Fruit fly (Drosophila melanogaster) whole organism, pupa: ENCODE results near the gene fid.
A peak's percentile ranks its signal among the peaks of the same experiment; 100 is the strongest.

ENCODE experiments used
- CG10348 ChIP-seq: fragments of 200-800 bp; sonication (Bioruptor generic); IDR thresholded peaks from 2 replicates; pipeline ENCODE4 v1.3.6; 2022; ENCODE audit warnings: missing biosample characterization, missing genetic modification characterization
- CG12605 ChIP-seq: fragments of 200-800 bp; sonication (Bioruptor generic); IDR thresholded peaks from 2 replicates; pipeline ENCODE4 v1.3.6; 2022; ENCODE audit warnings: missing biosample characterization, missing genetic modification characterization
- CG13204 ChIP-seq: fragments of 200-800 bp; sonication (Bioruptor generic); optimal IDR thresholded peaks from 2 replicates; lab custom pipeline; 2018; ENCODE audit warnings: missing biosample characterization, mild to moderate bottlenecking, missing genetic modification characterization, moderate library complexity
- CG14655 ChIP-seq: fragments of 200-800 bp; sonication (Bioruptor generic); optimal IDR thresholded peaks from 3 replicates; lab custom pipeline; 2017; ENCODE audit warnings: mild to moderate bottlenecking, missing biosample characterization, missing genetic modification reagents, missing genetic modification characterization
- CG15710 ChIP-seq: fragments of 200-800 bp; sonication (Bioruptor generic); optimal IDR thresholded peaks from 2 replicates; lab custom pipeline; 2018; ENCODE audit warnings: missing biosample characterization, mild to moderate bottlenecking, missing genetic modification characterization, moderate library complexity
- CG17806 ChIP-seq: fragments of 200-800 bp; sonication (Bioruptor generic); optimal IDR thresholded peaks from 2 replicates; lab custom pipeline; 2018; ENCODE audit warnings: missing biosample characterization, mild to moderate bottlenecking, missing genetic modification characterization, moderate library complexity
- CG32121 ChIP-seq: fragments of 200-800 bp; sonication (Bioruptor generic); IDR thresholded peaks from 2 replicates; pipeline ENCODE4 v1.3.6; 2022; ENCODE audit warnings: missing biosample characterization, missing genetic modification characterization
- CG34367 ChIP-seq: fragments of 200-800 bp; sonication (Bioruptor generic); optimal IDR thresholded peaks from 2 replicates; lab custom pipeline; 2018; ENCODE audit warnings: missing biosample characterization, mild to moderate bottlenecking, missing genetic modification characterization
- CG4496 ChIP-seq: fragments of 200-800 bp; sonication (Bioruptor generic); IDR thresholded peaks from 3 replicates; pipeline ENCODE4 v1.3.6; 2022; ENCODE audit warnings: missing biosample characterization, missing genetic modification characterization
- CG8159 ChIP-seq: fragments of 200-800 bp; sonication (Bioruptor generic); optimal IDR thresholded peaks from 3 replicates; lab custom pipeline; 2018; ENCODE audit warnings: missing biosample characterization, mild to moderate bottlenecking, missing genetic modification characterization, moderate library complexity
- CG8301 ChIP-seq: fragments of 200-800 bp; sonication (Bioruptor generic); optimal IDR thresholded peaks from 2 replicates; lab custom pipeline; 2018; ENCODE audit warnings: missing biosample characterization, mild to moderate bottlenecking, missing genetic modification characterization
- CG9948 ChIP-seq: fragments of 200-800 bp; sonication (Bioruptor generic); optimal IDR thresholded peaks from 2 replicates; lab custom pipeline; 2018; ENCODE audit warnings: missing biosample characterization, mild to moderate bottlenecking, missing genetic modification characterization, moderate library complexity
- D1 ChIP-seq: fragments of 200-800 bp; sonication (Bioruptor generic); optimal IDR thresholded peaks from 2 replicates; lab custom pipeline; 2018; ENCODE audit warnings: missing biosample characterization, mild to moderate bottlenecking, missing genetic modification characterization, moderate library complexity
- EcR ChIP-seq: fragments of 200-800 bp; sonication (Bioruptor generic); optimal IDR thresholded peaks from 3 replicates; lab custom pipeline; 2019; ENCODE audit warnings: missing biosample characterization, missing genetic modification characterization, mild to moderate bottlenecking, moderate library complexity, missing genetic modification reagents
- Ets98B ChIP-seq: fragments of 200-800 bp; sonication (Bioruptor generic); IDR thresholded peaks from 2 replicates; pipeline ENCODE4 v1.3.6; 2022; ENCODE audit warnings: missing biosample characterization, missing genetic modification characterization
- Pif1A ChIP-seq: fragments of 200-800 bp; sonication (Bioruptor generic); optimal IDR thresholded peaks from 3 replicates; lab custom pipeline; 2016; ENCODE audit warnings: missing biosample characterization, missing genetic modification characterization
- Pif1B ChIP-seq: fragments of 200-800 bp; sonication (Bioruptor generic); optimal IDR thresholded peaks from 3 replicates; lab custom pipeline; 2016; ENCODE audit warnings: missing biosample characterization, missing genetic modification characterization
- Snoo ChIP-seq: fragments of 200-800 bp; sonication (Bioruptor generic); optimal IDR thresholded peaks from 3 replicates; lab custom pipeline; 2017; ENCODE audit warnings: missing biosample characterization, mild to moderate bottlenecking, missing genetic modification characterization, inconsistent platforms
- fd96Ca ChIP-seq: fragments of 200-800 bp; sonication (Bioruptor generic); IDR thresholded peaks from 3 replicates; pipeline ENCODE4 v1.3.6; 2022; ENCODE audit warnings: missing biosample characterization, missing genetic modification characterization
- gl ChIP-seq: fragments of 200-800 bp; sonication (Bioruptor generic); optimal IDR thresholded peaks from 2 replicates; lab custom pipeline; 2018; ENCODE audit warnings: missing biosample characterization, mild to moderate bottlenecking, missing genetic modification characterization
- rn ChIP-seq: fragments of 200-800 bp; sonication (Bioruptor generic); IDR thresholded peaks from 2 replicates; pipeline ENCODE4 v1.3.6; 2022; ENCODE audit warnings: missing biosample characterization, missing genetic modification characterization

Gene fid

DNA sequence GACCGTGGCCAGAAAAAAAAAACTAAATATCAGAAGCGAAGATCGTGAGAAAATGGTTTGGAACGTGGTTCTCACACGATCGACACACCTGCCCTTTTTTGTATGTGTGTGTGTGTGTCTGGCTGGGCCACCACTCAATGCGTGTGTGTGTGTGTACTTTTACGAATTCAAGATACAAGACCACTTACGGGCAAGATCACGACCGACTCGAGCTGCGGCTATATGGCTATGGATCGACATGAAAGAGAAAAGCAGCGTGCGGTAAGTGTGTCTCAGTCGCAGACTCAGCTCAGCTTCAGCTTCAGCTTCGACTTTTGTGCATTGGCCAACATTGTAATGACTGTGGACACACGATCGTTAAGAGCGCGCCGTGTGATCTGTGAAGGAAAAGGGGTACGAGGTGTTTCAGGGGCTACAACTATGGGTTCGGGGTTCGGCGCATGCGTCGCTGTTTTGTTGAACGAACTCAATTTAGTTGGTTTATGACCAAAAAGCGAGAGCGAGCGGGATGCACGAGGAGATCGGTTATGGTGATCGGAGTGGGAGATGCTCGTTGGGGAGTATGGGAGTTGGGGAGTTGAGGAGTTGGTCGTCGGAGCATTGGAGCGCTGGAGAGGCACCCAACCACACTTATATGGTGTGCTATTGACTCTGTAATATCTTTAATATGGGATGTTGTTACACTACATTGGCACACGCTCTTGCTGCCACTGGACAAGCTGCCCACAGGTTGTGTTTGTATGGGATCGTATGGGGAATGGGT lies 32.9 kb downstream of the fid start:
- no peak for TF ChIP-seq CG34367 (tag; lab: Kevin White, UChicago)
- TF ChIP-seq CG14655 (GFP tag; lab: Kevin White, UChicago) = no peak
- TF ChIP-seq gl (tag; lab: Kevin White, UChicago) = no peak
- peak; percentile 75 for TF ChIP-seq CG13204
- no peak for TF ChIP-seq CG8159 (tag; lab: Kevin White, UChicago)
- no peak for TF ChIP-seq Snoo
- peak; percentile 24 for TF ChIP-seq Pif1A (GFP tag; lab: Kevin White, UChicago)
- no peak for TF ChIP-seq D1
- no peak for TF ChIP-seq CG10348 (GFP tag; lab: Robert Waterston, UW)
- no peak for TF ChIP-seq CG8301
- no peak for TF ChIP-seq CG9948 (tag; lab: Kevin White, UChicago)
- TF ChIP-seq CG15710 (tag; lab: Kevin White, UChicago) = no peak
- TF ChIP-seq EcR (GFP tag; lab: Kevin White, UChicago) = peak; percentile 53
- TF ChIP-seq Pif1B (GFP tag; lab: Kevin White, UChicago) = peak; percentile 38

DNA sequence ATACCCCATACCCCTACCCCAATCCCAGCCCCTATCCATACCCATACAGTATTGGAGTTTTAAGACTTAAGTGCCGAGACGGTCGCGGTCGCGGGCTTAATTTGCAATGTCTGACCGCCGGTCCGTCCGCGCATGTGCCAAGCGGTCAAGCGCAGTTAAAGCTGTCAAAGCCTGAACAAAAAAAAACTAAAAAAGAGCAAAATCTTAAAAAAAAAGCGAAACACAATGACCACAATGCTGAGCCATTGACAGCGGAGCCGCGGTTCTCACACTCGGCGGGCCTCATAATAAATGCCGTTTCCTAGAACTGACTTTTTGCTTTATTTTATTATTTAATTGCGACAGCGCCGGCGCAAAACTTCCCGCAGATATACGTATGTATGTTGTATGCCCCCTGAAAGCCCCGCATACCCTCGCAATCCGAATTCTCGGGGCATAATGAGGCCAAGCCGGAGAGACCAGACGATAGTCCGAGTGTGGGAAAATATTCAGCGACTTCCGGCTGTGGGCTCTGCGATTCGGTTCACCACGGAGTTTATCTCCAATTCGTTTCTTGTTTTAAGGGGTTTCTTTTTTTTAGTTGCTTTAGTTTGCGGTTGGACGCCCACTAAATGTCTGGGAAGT lies 34.6 kb downstream of the fid start:
- peak; percentile 10 for TF ChIP-seq D1
- no peak for TF ChIP-seq rn (GFP tag; lab: Robert Waterston, UW)
- peak; percentile 89 for TF ChIP-seq CG13204
- peak; percentile 20 for TF ChIP-seq CG17806 (tag; lab: Kevin White, UChicago)
- TF ChIP-seq CG14655 (GFP tag; lab: Kevin White, UChicago) = no peak
- no peak for TF ChIP-seq Snoo
- TF ChIP-seq Pif1B (GFP tag; lab: Kevin White, UChicago) = no peak
- peak; percentile 34 for TF ChIP-seq Pif1A (GFP tag; lab: Kevin White, UChicago)
- peak; percentile 53 for TF ChIP-seq CG15710 (tag; lab: Kevin White, UChicago)
- no peak for TF ChIP-seq CG9948 (tag; lab: Kevin White, UChicago)
- no peak; the same call in 2 of the 3 replicates for TF ChIP-seq CG4496 (GFP tag; lab: Robert Waterston, UW)
- TF ChIP-seq CG34367 (tag; lab: Kevin White, UChicago) = peak; percentile 32
- no peak for TF ChIP-seq Ets98B (GFP tag; lab: Robert Waterston, UW)
- no peak for TF ChIP-seq CG10348 (GFP tag; lab: Robert Waterston, UW)
- 0 out of 2 replicates have a peak, but pooled peaks have one; percentile 12 for TF ChIP-seq CG32121 (GFP tag; lab: Robert Waterston, UW)
- TF ChIP-seq EcR (GFP tag; lab: Kevin White, UChicago) = peak; percentile 85
- TF ChIP-seq CG8159 (tag; lab: Kevin White, UChicago) = peak; percentile 69
- TF ChIP-seq CG12605 (GFP tag; lab: Robert Waterston, UW) = peak; percentile 32; the same call in 1 of the 2 replicates
- no peak for TF ChIP-seq fd96Ca (GFP tag; lab: Robert Waterston, UW)
- TF ChIP-seq gl (tag; lab: Kevin White, UChicago) = peak; percentile 82
- TF ChIP-seq CG8301 = no peak

DNA sequence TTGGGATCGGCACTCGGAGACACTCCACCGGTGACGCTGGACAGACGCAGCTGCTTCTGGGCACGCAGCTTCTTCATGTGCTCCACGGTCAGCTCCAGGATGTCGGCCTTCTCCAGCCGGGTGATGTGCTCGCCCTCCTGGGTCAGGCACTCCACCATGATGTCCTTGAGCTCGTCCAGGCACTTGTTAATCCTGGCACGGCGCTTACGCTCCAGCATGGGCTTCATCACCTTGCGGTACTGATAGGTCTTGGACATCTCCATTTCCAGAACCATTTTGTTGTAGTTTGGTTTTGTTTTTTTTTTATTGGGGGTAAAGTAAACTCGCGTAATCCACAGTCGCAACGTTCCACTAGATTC lies 35.7 kb downstream of the fid start:
- TF ChIP-seq CG15710 (tag; lab: Kevin White, UChicago) (no peak), CG32121 (GFP tag; lab: Robert Waterston, UW) (no peak), CG13204 (no peak), rn (GFP tag; lab: Robert Waterston, UW) (no peak), CG8159 (tag; lab: Kevin White, UChicago) (no peak), Pif1B (GFP tag; lab: Kevin White, UChicago) (no peak), CG9948 (tag; lab: Kevin White, UChicago) (no peak), Ets98B (GFP tag; lab: Robert Waterston, UW) (no peak), CG14655 (GFP tag; lab: Kevin White, UChicago) (no peak), Snoo (no peak), Pif1A (GFP tag; lab: Kevin White, UChicago) (no peak), CG34367 (tag; lab: Kevin White, UChicago) (no peak)
- TF ChIP-seq, all 21 proteins: peak for 0

DNA sequence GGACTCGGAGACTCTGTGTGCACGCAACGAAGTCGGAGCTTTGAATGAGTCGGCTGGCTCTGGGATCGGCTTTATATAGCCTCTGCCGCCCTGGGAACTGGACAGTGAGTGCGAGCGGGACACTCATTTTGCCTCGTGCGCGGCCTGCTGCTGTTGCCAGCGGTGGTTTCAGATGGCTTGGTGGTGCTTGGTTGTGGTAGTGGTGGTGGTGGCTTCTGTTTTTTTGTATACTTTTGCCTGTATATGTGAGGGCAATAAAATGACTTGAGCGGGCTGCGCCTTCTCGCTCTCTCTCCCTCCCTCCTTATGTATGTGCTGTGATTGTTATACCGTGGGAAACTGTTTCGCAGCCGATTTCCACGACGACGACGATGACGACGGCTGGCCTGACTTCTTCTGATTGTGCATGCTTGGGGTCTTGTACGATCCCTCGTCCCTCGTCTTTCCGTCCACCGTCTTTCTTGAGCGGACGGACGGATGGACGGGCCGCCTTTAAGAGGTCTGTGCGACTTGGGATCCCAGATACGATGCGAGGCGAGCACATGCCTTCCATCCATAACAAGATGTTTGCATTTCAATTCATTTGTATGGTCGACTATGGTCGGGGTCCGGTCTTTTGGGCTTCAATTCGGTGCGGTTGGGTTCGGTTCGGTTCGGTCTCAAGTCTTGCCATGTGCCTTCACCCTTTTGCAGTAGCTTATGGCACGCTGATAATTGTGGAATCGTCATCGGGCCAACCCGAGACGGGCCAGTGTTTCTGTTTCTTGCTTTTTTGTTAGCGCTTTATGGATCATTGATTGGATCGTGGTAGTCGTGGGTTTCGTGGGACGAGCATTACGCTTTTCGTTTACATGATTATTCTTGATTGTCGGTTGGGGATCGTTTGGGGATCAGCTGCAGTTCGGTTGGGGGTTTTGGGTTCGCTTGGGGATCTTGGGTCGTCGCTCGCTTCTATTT lies 36.4 kb downstream of the fid start:
- TF ChIP-seq CG8301 = peak; percentile 14
- peak; percentile 37 for TF ChIP-seq Snoo
- TF ChIP-seq CG17806 (tag; lab: Kevin White, UChicago) = peak; percentile 11
- 0 out of 2 replicates have a peak, but pooled peaks have one; percentile 13 for TF ChIP-seq rn (GFP tag; lab: Robert Waterston, UW)
- peak; percentile 62; the same call in 2 of the 3 replicates for TF ChIP-seq fd96Ca (GFP tag; lab: Robert Waterston, UW)
- TF ChIP-seq Pif1B (GFP tag; lab: Kevin White, UChicago) = peak; percentile 34
- TF ChIP-seq CG34367 (tag; lab: Kevin White, UChicago) = peak; percentile 35
- TF ChIP-seq CG8159 (tag; lab: Kevin White, UChicago) = peak; percentile 40
- TF ChIP-seq CG9948 (tag; lab: Kevin White, UChicago) = no peak
- no peak for TF ChIP-seq CG32121 (GFP tag; lab: Robert Waterston, UW)
- TF ChIP-seq CG14655 (GFP tag; lab: Kevin White, UChicago) = peak; percentile 12
- peak; percentile 60 for TF ChIP-seq gl (tag; lab: Kevin White, UChicago)
- peak; percentile 37 for TF ChIP-seq CG12605 (GFP tag; lab: Robert Waterston, UW)
- TF ChIP-seq CG4496 (GFP tag; lab: Robert Waterston, UW) = peak; percentile 48; the same call in 2 of the 3 replicates
- peak; percentile 94 for TF ChIP-seq EcR (GFP tag; lab: Kevin White, UChicago)
- TF ChIP-seq CG15710 (tag; lab: Kevin White, UChicago) = peak; percentile 50
- peak; percentile 39; the same call in 1 of the 2 replicates for TF ChIP-seq Ets98B (GFP tag; lab: Robert Waterston, UW)
- TF ChIP-seq D1 = no peak
- TF ChIP-seq CG10348 (GFP tag; lab: Robert Waterston, UW) = no peak
- peak; percentile 98 for TF ChIP-seq CG13204
- TF ChIP-seq Pif1A (GFP tag; lab: Kevin White, UChicago) = peak; percentile 11
